Fruit fly (Drosophila melanogaster) Kc167 (cell line): ENCODE results near the gene CG13066.

ENCODE experiments used
- Myc ChIP-seq: fragments of >200 bp; optimal IDR thresholded peaks from 2 replicates; lab custom pipeline; 2017; ENCODE audit warnings: missing external identifiers
- Sin3A ChIP-seq: fragments of >200 bp; optimal IDR thresholded peaks from 2 replicates; lab custom pipeline; 2018; ENCODE audit warnings: missing external identifiers
- h ChIP-seq: fragments of >200 bp; optimal IDR thresholded peaks from 3 replicates; lab custom pipeline; 2018; ENCODE audit warnings: missing external identifiers
- insv ChIP-seq: fragments of >200 bp; optimal IDR thresholded peaks from 3 replicates; lab custom pipeline; 2018; ENCODE audit warnings: missing external identifiers
- psq ChIP-seq: fragments of >200 bp; optimal IDR thresholded peaks from 2 replicates; lab custom pipeline; 2017; ENCODE audit warnings: missing external identifiers
- ttk ChIP-seq: sonication (Bioruptor generic); optimal IDR thresholded peaks from 2 replicates; lab custom pipeline; 2017; ENCODE audit warnings: missing external identifiers

CG13066 gene

dm6 chr3L:16272338-16272959 is at the start of gene CG13066:
Gene CG13066 (plus strand): TSS chr3L:16272909.
- TF ChIP-seq Sin3A (lab: Kevin White, UChicago) (no peak), psq (no peak), insv (lab: Kevin White, UChicago) (no peak), Myc (lab: Kevin White, UChicago) (no peak), h (lab: Kevin White, UChicago) (no peak)

dm6 chr3L:16225175-16225574 is 47.5 kb upstream of the CG13066 start:
- TF ChIP-seq ttk (lab: Kevin White, UChicago) (no peak), Myc (lab: Kevin White, UChicago) (no peak), Sin3A (lab: Kevin White, UChicago) (no peak), psq (no peak), insv (lab: Kevin White, UChicago) (no peak), h (lab: Kevin White, UChicago) (no peak)

dm6 chr3L:16228659-16229205 is 44.0 kb upstream of the CG13066 start, which contains the start of gene Tmx3:
Gene Tmx3 (plus strand): TSS chr3L:16229100.
- TF ChIP-seq h (lab: Kevin White, UChicago) (no peak), insv (lab: Kevin White, UChicago) (no peak), Myc (lab: Kevin White, UChicago) (no peak), ttk (lab: Kevin White, UChicago) (no peak), Sin3A (lab: Kevin White, UChicago) (no peak), psq (no peak)

dm6 chr3L:16231857-16232256 is 40.9 kb upstream of the CG13066 start, which contains the start of the genes PDCD-5 and MED10:
Gene PDCD-5 (minus strand): TSS chr3L:16232038.
Gene MED10 (plus strand): TSS chr3L:16232084.
- TF ChIP-seq h (lab: Kevin White, UChicago) (no peak), Sin3A (lab: Kevin White, UChicago) (no peak), ttk (lab: Kevin White, UChicago) (no peak), insv (lab: Kevin White, UChicago) (no peak), psq (no peak), Myc (lab: Kevin White, UChicago) (no peak)

dm6 chr3L:16232924-16233323 is 39.8 kb upstream of the CG13066 start, which contains the start of gene Hsc20:
Gene Hsc20 (plus strand): TSS chr3L:16233127.
- TF ChIP-seq psq (no peak), ttk (lab: Kevin White, UChicago) (no peak), insv (lab: Kevin White, UChicago) (no peak), Myc (lab: Kevin White, UChicago) (no peak), Sin3A (lab: Kevin White, UChicago) (no peak), h (lab: Kevin White, UChicago) (no peak)

dm6 chr3L:16233850-16234494 is 38.7 kb upstream of the CG13066 start:
- TF ChIP-seq Myc (lab: Kevin White, UChicago): no peak
- TF ChIP-seq insv (lab: Kevin White, UChicago): no peak
- TF ChIP-seq ttk (lab: Kevin White, UChicago): no peak
- TF ChIP-seq Sin3A (lab: Kevin White, UChicago): no peak
- TF ChIP-seq psq: no peak
- no peak for TF ChIP-seq h (lab: Kevin White, UChicago)

- no peak for TF ChIP-seq h (lab: Kevin White, UChicago)
- TF ChIP-seq Myc (lab: Kevin White, UChicago): no peak
- no peak for TF ChIP-seq ttk (lab: Kevin White, UChicago)
- no peak for TF ChIP-seq Sin3A (lab: Kevin White, UChicago)
- no peak for TF ChIP-seq psq
- no peak for TF ChIP-seq insv (lab: Kevin White, UChicago)
These were observed 31.4 kb upstream of the CG13066 start for dm6 chr3L:16241296-16241695.

- TF ChIP-seq Sin3A (lab: Kevin White, UChicago) (no peak), ttk (lab: Kevin White, UChicago) (no peak), psq (no peak), Myc (lab: Kevin White, UChicago) (no peak), insv (lab: Kevin White, UChicago) (no peak), h (lab: Kevin White, UChicago) (no peak)
These were observed 20.5 kb upstream of the CG13066 start, which contains the start of gene CG13055 for dm6 chr3L:16252255-16252654. Gene CG13055 (minus strand): TSS chr3L:16252355.

- no peak for TF ChIP-seq insv (lab: Kevin White, UChicago)
- TF ChIP-seq Myc (lab: Kevin White, UChicago): no peak
- TF ChIP-seq h (lab: Kevin White, UChicago): no peak
- no peak for TF ChIP-seq psq
These were observed 15.5 kb upstream of the CG13066 start, which contains the start of gene CG13054 for dm6 chr3L:16257118-16257627. Gene CG13054 (minus strand): TSS chr3L:16257191.

dm6 chr3L:16259552-16259951 is 13.2 kb upstream of the CG13066 start, which contains the start of gene CG13053:
Gene CG13053 (minus strand): TSS chr3L:16259722.
- no peak for TF ChIP-seq psq
- no peak for TF ChIP-seq h (lab: Kevin White, UChicago)
- no peak for TF ChIP-seq insv (lab: Kevin White, UChicago)
- no peak for TF ChIP-seq Myc (lab: Kevin White, UChicago)
- TF ChIP-seq ttk (lab: Kevin White, UChicago): no peak
- TF ChIP-seq Sin3A (lab: Kevin White, UChicago): no peak

- TF ChIP-seq psq: no peak
- TF ChIP-seq ttk (lab: Kevin White, UChicago): no peak
- no peak for TF ChIP-seq insv (lab: Kevin White, UChicago)
- TF ChIP-seq Myc (lab: Kevin White, UChicago): no peak
- TF ChIP-seq h (lab: Kevin White, UChicago): no peak
- TF ChIP-seq Sin3A (lab: Kevin White, UChicago): no peak
These were observed 11.2 kb upstream of the CG13066 start, which contains the start of gene CG34247 for dm6 chr3L:16261505-16261904. Gene CG34247 (minus strand): TSS chr3L:16261605.
